Worm (Caenorhabditis elegans): ENCODE results near the gene srh-125.

Gene srh-125

DNA sequence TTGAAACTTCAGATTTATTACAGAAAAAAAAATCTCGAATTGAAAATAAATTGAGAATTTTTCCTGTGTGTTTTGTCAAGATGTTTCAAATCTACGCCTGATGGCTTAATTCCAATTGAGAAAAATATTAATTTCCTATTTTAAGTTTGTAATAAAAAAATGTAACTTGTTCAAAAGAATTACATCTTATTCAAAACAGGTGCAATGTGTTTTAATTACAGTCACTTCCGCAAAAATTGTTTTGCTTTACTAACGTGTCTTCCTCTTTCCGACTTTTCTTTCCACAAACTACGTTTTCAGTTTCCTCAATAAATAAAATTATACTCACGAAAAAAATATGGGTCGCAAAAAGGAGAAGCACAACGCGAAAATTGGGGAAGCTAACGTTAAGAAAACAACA lies 38.7 kb downstream of the srh-125 start, which contains the start of gene F25E5.16:
TSS of gene F25E5.16 (plus strand) at position 301 of the 400 bp plus-strand sequence.
- no peak for TF ChIP-seq Y56A3A.18 (GFP tag; IDR thresholded peaks at IDR 0.05)
- no peak for TF ChIP-seq rpc-1 (optimal IDR thresholded peaks at IDR 0.05)
- no peak for TF ChIP-seq rpc-1 (tag; optimal IDR thresholded peaks at IDR 0.05)
- TF ChIP-seq ztf-18 (tag; optimal IDR thresholded peaks at IDR 0.05) = no peak
- TF ChIP-seq Y67H2A.10 (GFP tag; conservative IDR thresholded peaks at IDR 0.05) = no peak
- TF ChIP-seq efl-1 (GFP tag; optimal IDR thresholded peaks at IDR 0.05) = no peak
- no peak for TF ChIP-seq lsl-1 (GFP tag; optimal IDR thresholded peaks at IDR 0.05)
- no peak for TF ChIP-seq attf-6 (GFP tag; IDR thresholded peaks at IDR 0.05)
- TF ChIP-seq F55B11.4 (tag; optimal IDR thresholded peaks at IDR 0.05; ENCODE audit: borderline replicate concordance, insufficient read depth) = no peak
- no peak for TF ChIP-seq die-1 (tag; optimal IDR thresholded peaks at IDR 0.05)
- TF ChIP-seq cebp-2 (GFP tag; IDR thresholded peaks at IDR 0.05) = no peak
- TF ChIP-seq atf-7 (tag; optimal IDR thresholded peaks at IDR 0.05) = no peak
- no peak for TF ChIP-seq lin-40 (tag; optimal IDR thresholded peaks at IDR 0.05)
- TF ChIP-seq nfya-1 (tag; optimal IDR thresholded peaks at IDR 0.05; ENCODE audit: borderline replicate concordance, insufficient read depth) = no peak
- no peak for TF ChIP-seq ZK185.1 (tag; optimal IDR thresholded peaks at IDR 0.05; ENCODE audit: poor library complexity, severe bottlenecking)
- no peak for TF ChIP-seq egrh-3 (GFP tag; IDR thresholded peaks at IDR 0.05)

DNA sequence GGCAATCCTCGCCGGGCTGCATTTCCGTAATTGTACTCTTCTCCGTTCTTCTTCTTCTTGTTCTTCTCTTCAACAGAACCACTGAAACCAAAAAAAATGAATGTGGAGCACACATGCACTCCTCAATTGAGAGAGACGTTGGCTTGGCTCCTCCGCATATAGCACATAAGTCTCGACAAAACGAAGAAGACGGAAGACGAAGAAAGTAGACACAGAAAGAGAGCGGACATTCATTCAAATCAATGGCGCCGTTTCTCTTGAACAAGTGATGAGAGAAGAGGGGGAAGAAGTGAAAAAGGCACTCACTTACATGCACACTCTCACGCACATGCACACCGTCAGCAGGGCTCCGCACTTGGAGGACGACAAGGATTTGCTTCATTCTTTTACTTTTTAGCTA lies 39.1 kb downstream of the srh-125 start, which contains the start of gene F25E5.9:
TSS of gene F25E5.9 (minus strand) at position 382 of the 400 bp plus-strand sequence.
- TF ChIP-seq K11D2.4 (GFP tag; IDR thresholded peaks at IDR 0.05) (0 out of 2 replicates have a peak, but pooled peaks have one; percentile 16), F10E7.11 (tag; optimal IDR thresholded peaks at IDR 0.05) (peak; percentile 63), mcd-1 (GFP tag; IDR thresholded peaks at IDR 0.05) (peak; percentile 18; the same call in 1 of the 2 replicates), F52B5.7 (tag; optimal IDR thresholded peaks at IDR 0.05) (peak; percentile 10), snpc-1.3 (tag; optimal IDR thresholded peaks at IDR 0.05; ENCODE audit: insufficient read depth) (no peak)

DNA sequence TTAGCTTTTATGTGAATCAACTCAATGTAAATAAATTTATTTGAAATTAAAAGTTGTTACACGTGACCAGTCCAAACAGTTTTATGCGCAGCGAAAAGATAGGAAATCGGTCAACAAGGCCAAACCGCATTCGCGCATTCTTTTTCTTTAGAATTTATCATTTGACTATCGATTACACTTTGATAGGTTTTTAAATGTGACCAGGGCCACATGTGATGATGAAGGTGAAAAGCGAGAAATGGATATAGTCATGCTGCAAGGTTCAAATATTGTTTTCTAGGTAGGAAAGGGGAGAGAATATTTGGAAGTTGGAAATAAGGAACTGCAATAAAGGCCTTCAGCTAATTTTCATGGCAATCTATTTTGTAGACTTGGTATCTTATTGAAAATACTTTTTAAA lies 39.8 kb downstream of the srh-125 start:
- TF ChIP-seq ZK185.1 (tag; optimal IDR thresholded peaks at IDR 0.05; ENCODE audit: poor library complexity, severe bottlenecking) (peak; percentile 65), bed-1 (GFP tag; IDR thresholded peaks at IDR 0.05) (no peak), madf-8 (GFP tag; conservative IDR thresholded peaks at IDR 0.05) (no peak), somi-1 (GFP tag; optimal IDR thresholded peaks at IDR 0.05) (peak; percentile 4), hsf-1 (GFP tag; IDR thresholded peaks at IDR 0.05) (no peak), lin-54 (GFP tag; optimal IDR thresholded peaks at IDR 0.05) (no peak), ama-1 (optimal IDR thresholded peaks at IDR 0.05) (peak; percentile 74), ama-1 (GFP tag; optimal IDR thresholded peaks at IDR 0.05) (no peak), C06A6.2 (GFP tag; conservative IDR thresholded peaks at IDR 0.05) (no peak), snpc-3.4 (tag; optimal IDR thresholded peaks at IDR 0.05) (no peak), ztf-28 (GFP tag; IDR thresholded peaks at IDR 0.05) (no peak), nfya-2 (GFP tag; IDR thresholded peaks at IDR 0.05) (no peak), sea-2 (GFP tag; IDR thresholded peaks at IDR 0.05) (no peak), unc-62 (GFP tag; optimal IDR thresholded peaks at IDR 0.05) (no peak), egl-44 (GFP tag; IDR thresholded peaks at IDR 0.05) (no peak), nhr-27 (tag; optimal IDR thresholded peaks at IDR 0.05) (no peak), let-607 (tag; optimal IDR thresholded peaks at IDR 0.05) (no peak), atf-7 (tag; optimal IDR thresholded peaks at IDR 0.05) (no peak), madf-3 (GFP tag; IDR thresholded peaks at IDR 0.05) (0 out of 2 replicates have a peak, but pooled peaks have one; percentile 24), lir-1 (GFP tag; conservative IDR thresholded peaks at IDR 0.05) (no peak), F57C9.4 (tag; optimal IDR thresholded peaks at IDR 0.05) (no peak), rpc-1 (optimal IDR thresholded peaks at IDR 0.05) (no peak), rpc-1 (tag; optimal IDR thresholded peaks at IDR 0.05) (no peak), akir-1 (GFP tag; optimal IDR thresholded peaks at IDR 0.05) (no peak), hmg-1.2 (GFP tag; IDR thresholded peaks at IDR 0.05) (no peak), ccch-3 (GFP tag; optimal IDR thresholded peaks at IDR 0.05) (no peak), F57A8.1 (GFP tag; optimal IDR thresholded peaks at IDR 0.05) (no peak), B0019.2 (GFP tag; conservative IDR thresholded peaks at IDR 0.05) (no peak), sdz-38 (tag; optimal IDR thresholded peaks at IDR 0.05) (no peak)
